Fruit fly (Drosophila melanogaster) whole organism, embryonic: ENCODE data around the gene CG15404.

Experiments used
- Asciz ChIP-seq: fragments of 200-800 bp; sonication (Bioruptor generic); optimal IDR thresholded peaks from 2 replicates; lab custom pipeline; 2017; ENCODE audit warnings: missing biosample characterization, mild to moderate bottlenecking, missing genetic modification characterization, missing genetic modification reagents
- CG10147 ChIP-seq: fragments of 200-800 bp; sonication (Bioruptor generic); optimal IDR thresholded peaks from 2 replicates; lab custom pipeline; 2019; ENCODE audit warnings: missing biosample characterization, mild to moderate bottlenecking, missing genetic modification characterization, moderate library complexity
- CG12155 ChIP-seq: fragments of 200-800 bp; sonication (Bioruptor generic); optimal IDR thresholded peaks from 3 replicates; lab custom pipeline; 2016; ENCODE audit warnings: missing biosample characterization, missing genetic modification characterization
- CG12219 ChIP-seq: fragments of 200-800 bp; sonication (Bioruptor generic); optimal IDR thresholded peaks from 3 replicates; lab custom pipeline; 2018; ENCODE audit warnings: missing biosample characterization, mild to moderate bottlenecking, missing genetic modification characterization
- CG12769 ChIP-seq: fragments of 200-800 bp; sonication (Bioruptor generic); optimal IDR thresholded peaks from 2 replicates; lab custom pipeline; 2019; ENCODE audit warnings: missing biosample characterization, mild to moderate bottlenecking, missing genetic modification characterization, moderate library complexity
- CG13123 ChIP-seq: fragments of 200-800 bp; sonication (Bioruptor generic); optimal IDR thresholded peaks from 2 replicates; lab custom pipeline; 2016; ENCODE audit warnings: missing biosample characterization, missing genetic modification characterization
- CG17802 ChIP-seq: fragments of 200-800 bp; sonication (Bioruptor generic); optimal IDR thresholded peaks from 2 replicates; lab custom pipeline; 2018; ENCODE audit warnings: missing biosample characterization, mild to moderate bottlenecking, missing genetic modification characterization, moderate library complexity
- CG17829 ChIP-seq: fragments of 200-800 bp; optimal IDR thresholded peaks from 2 replicates; lab custom pipeline; 2019; ENCODE audit warnings: missing biosample characterization, mild to moderate bottlenecking, missing genetic modification characterization, moderate library complexity
- CG2116 ChIP-seq: fragments of 200-800 bp; sonication (Bioruptor generic); optimal IDR thresholded peaks from 3 replicates; lab custom pipeline; 2018; ENCODE audit warnings: missing biosample characterization, mild to moderate bottlenecking, missing genetic modification characterization
- CG2129 ChIP-seq: fragments of 200-800 bp; sonication (Bioruptor generic); IDR thresholded peaks from 2 replicates; pipeline ENCODE4 v1.3.6; 2022; ENCODE audit warnings: missing biosample characterization, missing genetic modification characterization; ENCODE audit not compliant: partially characterized antibody
- CG2712 ChIP-seq: fragments of 200-800 bp; optimal IDR thresholded peaks from 3 replicates; lab custom pipeline; 2019; ENCODE audit warnings: missing biosample characterization, mild to moderate bottlenecking, missing genetic modification characterization, moderate library complexity
- CG31441 ChIP-seq: fragments of 200-800 bp; sonication (Bioruptor generic); IDR thresholded peaks from 2 replicates; pipeline ENCODE4 v1.3.6; 2022; ENCODE audit warnings: missing biosample characterization, missing genetic modification characterization
- CG4282 ChIP-seq: fragments of 200-800 bp; sonication (Bioruptor generic); optimal IDR thresholded peaks from 2 replicates; lab custom pipeline; 2016; ENCODE audit warnings: missing biosample characterization, missing genetic modification characterization
- CG8359 ChIP-seq: fragments of 200-800 bp; sonication (Bioruptor generic); optimal IDR thresholded peaks from 2 replicates; lab custom pipeline; 2017; ENCODE audit warnings: missing biosample characterization, mild to moderate bottlenecking, missing genetic modification characterization, borderline replicate concordance
- CG8924 ChIP-seq: fragments of 200-800 bp; optimal IDR thresholded peaks from 3 replicates; lab custom pipeline; 2019; ENCODE audit warnings: missing biosample characterization, mild to moderate bottlenecking, missing genetic modification characterization, moderate library complexity
- CHES-1-like ChIP-seq: fragments of 200-800 bp; sonication (Bioruptor generic); optimal IDR thresholded peaks from 2 replicates; lab custom pipeline; 2016; ENCODE audit warnings: missing biosample characterization, missing genetic modification characterization
- D ChIP-seq, 2 experiments: fragments of 200-800 bp in 1 of 2; fragments of >200 bp in 1 of 2; sonication (Bioruptor generic) in 1 of 2; optimal IDR thresholded peaks; 2 replicates in 1 of 2; 3 replicates in 1 of 2; lab custom pipeline; 2017; ENCODE audit warnings: mild to moderate bottlenecking in 1 of 2, missing biosample characterization in 1 of 2, missing genetic modification characterization in 1 of 2, missing genetic modification reagents in 1 of 2
- Dfd ChIP-seq, 2 experiments: fragments of >200 bp; optimal IDR thresholded peaks; 2 replicates each; lab custom pipeline; 2017; ENCODE audit warnings: missing biosample characterization in 2 of 2, missing genetic modification characterization in 2 of 2
- HHEX ChIP-seq: fragments of 200-800 bp; sonication (Bioruptor generic); optimal IDR thresholded peaks from 3 replicates; lab custom pipeline; 2017; ENCODE audit warnings: missing biosample characterization, mild to moderate bottlenecking, missing genetic modification characterization, missing genetic modification reagents
- HLH3B ChIP-seq: fragments of 200-800 bp; sonication (Bioruptor generic); IDR thresholded peaks from 2 replicates; pipeline ENCODE4 v1.3.6; 2022; ENCODE audit warnings: missing biosample characterization, missing genetic modification characterization
- Hand ChIP-seq: fragments of 200-800 bp; sonication (Bioruptor generic); optimal IDR thresholded peaks from 2 replicates; lab custom pipeline; 2017; ENCODE audit warnings: mild to moderate bottlenecking, missing biosample characterization, missing genetic modification reagents, missing genetic modification characterization
- HmgD ChIP-seq: fragments of 200-800 bp; sonication (Bioruptor generic); optimal IDR thresholded peaks from 3 replicates; lab custom pipeline; 2016; ENCODE audit warnings: missing biosample characterization, missing genetic modification characterization
- Lpt ChIP-seq: fragments of >200 bp; optimal IDR thresholded peaks from 2 replicates; lab custom pipeline; 2018; ENCODE audit warnings: missing biosample characterization, missing genetic modification characterization
- NC2α ChIP-seq: fragments of 200-800 bp; sonication (Bioruptor generic); optimal IDR thresholded peaks from 2 replicates; lab custom pipeline; 2016; ENCODE audit warnings: missing biosample characterization, missing genetic modification characterization
- Oli ChIP-seq: fragments of 200-800 bp; sonication (Bioruptor generic); optimal IDR thresholded peaks from 2 replicates; lab custom pipeline; 2018; ENCODE audit warnings: missing biosample characterization, mild to moderate bottlenecking, missing genetic modification characterization, moderate library complexity
- Pdp1 ChIP-seq, 2 experiments: fragments of 200-800 bp; sonication (Bioruptor generic); optimal IDR thresholded peaks; 3 replicates each; lab custom pipeline; 2016; ENCODE audit warnings: missing biosample characterization in 2 of 2, missing genetic modification characterization in 2 of 2, mild to moderate bottlenecking in 1 of 2, moderate library complexity in 1 of 2
- Poxn ChIP-seq: fragments of 200-800 bp; sonication (Bioruptor generic); IDR thresholded peaks from 2 replicates; pipeline ENCODE4 v1.3.6; 2022; ENCODE audit warnings: missing biosample characterization, missing genetic modification characterization
- Xrp1 ChIP-seq: fragments of 200-800 bp; sonication (Bioruptor generic); IDR thresholded peaks from 2 replicates; pipeline ENCODE4 v1.3.6; 2022; ENCODE audit warnings: missing biosample characterization, missing genetic modification characterization
- YL-1 ChIP-seq: fragments of 200-800 bp; sonication (Bioruptor generic); optimal IDR thresholded peaks from 3 replicates; lab custom pipeline; 2017; ENCODE audit warnings: missing biosample characterization, mild to moderate bottlenecking, missing genetic modification characterization
- ab ChIP-seq: fragments of 200-800 bp; sonication (Bioruptor generic); optimal IDR thresholded peaks from 2 replicates; lab custom pipeline; 2016; ENCODE audit warnings: missing biosample characterization, missing genetic modification characterization
- ara ChIP-seq: fragments of 200-800 bp; sonication (Bioruptor generic); IDR thresholded peaks from 2 replicates; pipeline ENCODE4 v1.3.6; 2022; ENCODE audit warnings: missing biosample characterization, missing genetic modification characterization
- ci ChIP-seq: fragments of 200-800 bp; sonication (Bioruptor generic); IDR thresholded peaks from 3 replicates; pipeline ENCODE4 v1.3.6; 2022; ENCODE audit warnings: missing biosample characterization, missing genetic modification characterization
- da ChIP-seq: fragments of 200-800 bp; sonication (Bioruptor generic); optimal IDR thresholded peaks from 2 replicates; lab custom pipeline; 2016; ENCODE audit warnings: missing biosample characterization, missing genetic modification characterization
- dati ChIP-seq: fragments of 200-800 bp; sonication (Bioruptor generic); IDR thresholded peaks from 2 replicates; pipeline ENCODE4 v1.3.6; 2022; ENCODE audit warnings: missing biosample characterization, missing genetic modification characterization
- fd3F ChIP-seq: fragments of 200-800 bp; sonication (Bioruptor generic); optimal IDR thresholded peaks from 2 replicates; lab custom pipeline; 2018; ENCODE audit warnings: missing biosample characterization, mild to moderate bottlenecking, missing genetic modification characterization, moderate library complexity
- gcm2 ChIP-seq: fragments of 200-800 bp; sonication (Bioruptor generic); optimal IDR thresholded peaks from 2 replicates; lab custom pipeline; 2016; ENCODE audit warnings: missing biosample characterization, missing genetic modification characterization
- nerfin-2 ChIP-seq: fragments of 200-800 bp; sonication (Bioruptor generic); IDR thresholded peaks from 2 replicates; pipeline ENCODE4 v1.3.6; 2022; ENCODE audit warnings: missing biosample characterization, missing genetic modification characterization; ENCODE audit not compliant: partially characterized antibody
- pho ChIP-seq: fragments of 200-800 bp; sonication (Bioruptor generic); optimal IDR thresholded peaks from 2 replicates; lab custom pipeline; 2016; ENCODE audit warnings: missing biosample characterization, missing genetic modification characterization
- pnt ChIP-seq: fragments of 200-800 bp; sonication (Bioruptor generic); optimal IDR thresholded peaks from 3 replicates; lab custom pipeline; 2016; ENCODE audit warnings: missing biosample characterization, missing genetic modification characterization
- schlank ChIP-seq: fragments of 200-800 bp; sonication (Bioruptor generic); optimal IDR thresholded peaks from 2 replicates; lab custom pipeline; 2018; ENCODE audit warnings: missing biosample characterization, mild to moderate bottlenecking, missing genetic modification characterization
- sens ChIP-seq: fragments of 200-800 bp; sonication (Bioruptor generic); peaks from one replicate; lab custom pipeline; 2016; ENCODE audit warnings: missing biosample characterization, missing genetic modification characterization
- slbo ChIP-seq: fragments of 200-800 bp; sonication (Bioruptor generic); IDR thresholded peaks from 2 replicates; pipeline ENCODE4 v1.3.6; 2022; ENCODE audit warnings: missing biosample characterization, missing genetic modification characterization
- sr ChIP-seq: fragments of 200-800 bp; sonication (Bioruptor generic); IDR thresholded peaks from 3 replicates; pipeline ENCODE4 v1.3.6; 2022; ENCODE audit warnings: missing biosample characterization, missing genetic modification characterization
- stc ChIP-seq: fragments of 200-800 bp; sonication (Bioruptor generic); IDR thresholded peaks from 2 replicates; pipeline ENCODE4 v1.3.6; 2022; ENCODE audit warnings: missing biosample characterization, missing genetic modification characterization
- stwl ChIP-seq: fragments of 200-800 bp; sonication (Bioruptor generic); optimal IDR thresholded peaks from 3 replicates; lab custom pipeline; 2018; ENCODE audit warnings: missing biosample characterization, mild to moderate bottlenecking, missing genetic modification characterization, moderate library complexity
- tin ChIP-seq: fragments of 200-800 bp; sonication (Bioruptor generic); optimal IDR thresholded peaks from 3 replicates; lab custom pipeline; 2016; ENCODE audit warnings: missing biosample characterization, missing genetic modification characterization
- trem ChIP-seq: fragments of 200-800 bp; optimal IDR thresholded peaks from 3 replicates; lab custom pipeline; 2019; ENCODE audit warnings: missing biosample characterization, mild to moderate bottlenecking, missing genetic modification characterization, moderate library complexity
- tx ChIP-seq: fragments of 200-800 bp; sonication (Bioruptor generic); optimal IDR thresholded peaks from 2 replicates; lab custom pipeline; 2016; ENCODE audit warnings: missing biosample characterization, missing genetic modification characterization

Gene CG15404

DNA sequence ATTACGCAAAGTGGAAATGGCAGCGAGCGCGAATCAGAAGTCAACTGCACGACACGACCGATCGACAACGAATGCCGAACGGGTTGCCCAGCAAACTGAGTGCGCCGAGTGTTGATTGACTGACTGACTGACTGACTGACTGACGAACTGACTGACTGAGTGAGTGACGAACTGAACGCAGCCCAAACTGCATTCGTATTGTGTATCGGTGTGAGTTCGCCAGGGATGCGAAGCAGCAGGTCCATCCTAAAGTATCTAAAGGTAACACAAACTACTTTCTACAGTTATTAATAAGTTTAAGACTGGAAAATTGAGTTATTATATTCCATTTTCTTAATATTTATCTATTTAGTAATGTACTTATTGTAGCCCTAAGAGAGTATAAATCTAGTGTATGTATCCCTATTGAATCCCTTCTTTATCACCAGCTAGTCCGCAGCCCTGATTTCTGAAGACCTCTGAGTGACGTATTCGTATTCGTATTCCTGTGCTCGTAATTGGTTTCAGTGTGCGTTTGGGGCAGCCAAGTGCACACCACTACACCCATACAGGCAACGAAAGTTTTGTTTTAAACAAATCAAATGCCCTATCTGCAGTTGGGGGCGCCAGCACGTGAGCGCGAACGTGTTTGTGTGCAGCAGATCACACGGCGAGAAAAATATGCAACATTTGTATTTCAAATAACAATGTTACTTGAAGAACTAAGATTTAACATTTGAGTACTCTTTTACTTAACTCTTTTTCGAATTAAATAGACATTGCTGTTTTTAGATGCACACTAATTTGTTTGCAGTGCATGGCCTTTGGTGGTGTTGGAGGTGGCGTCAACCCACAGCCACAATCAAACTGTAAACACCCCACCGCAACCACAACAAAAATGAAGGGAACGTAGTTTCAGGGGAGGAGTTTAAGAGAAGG, 20.8 kb upstream of the CG15404 start (continued):
- no peak for TF ChIP-seq D (optimal IDR thresholded peaks at IDR 0.05; lab: Kevin White, UChicago)
- peak; percentile 97 for TF ChIP-seq D (GFP tag; optimal IDR thresholded peaks at IDR 0.05; lab: Kevin White, UChicago)
- peak; percentile 88 for TF ChIP-seq da
- TF ChIP-seq Lpt (GFP tag; lab: Kevin White, UChicago) = no peak
- TF ChIP-seq HLH3B (GFP tag; lab: Robert Waterston, UW) = peak; percentile 96
- TF ChIP-seq sr (GFP tag; lab: Robert Waterston, UW) = peak; percentile 81; the same call in 2 of the 3 replicates
- TF ChIP-seq tin = peak; percentile 96
- peak; percentile 95 for TF ChIP-seq Xrp1 (GFP tag; lab: Robert Waterston, UW)
- peak; percentile 37; the same call in 1 of the 2 replicates for TF ChIP-seq nerfin-2
- peak; percentile 94 for TF ChIP-seq Oli (tag; lab: Kevin White, UChicago)
- peak; percentile 85 for TF ChIP-seq CG4282 (GFP tag; lab: Kevin White, UChicago)
- TF ChIP-seq Hand (GFP tag; lab: Kevin White, UChicago) = peak; percentile 8
- TF ChIP-seq ci (GFP tag; lab: Robert Waterston, UW) = peak; percentile 98
- TF ChIP-seq CG12769 (tag; lab: Kevin White, UChicago) = peak; percentile 96
- peak; percentile 97 for TF ChIP-seq CG31441 (GFP tag; lab: Robert Waterston, UW)
- TF ChIP-seq fd3F (GFP tag; lab: Kevin White, UChicago) = peak; percentile 59
- peak; percentile 87 for TF ChIP-seq CG17802
- peak; percentile 100 for TF ChIP-seq sens (GFP tag; lab: Kevin White, UChicago)
- TF ChIP-seq ara (GFP tag; lab: Robert Waterston, UW) = peak; percentile 98
- TF ChIP-seq HmgD = peak; percentile 83
- TF ChIP-seq Poxn = no peak
- TF ChIP-seq CG2712 (tag; lab: Kevin White, UChicago) = peak; percentile 97
- peak; percentile 90 for TF ChIP-seq dati
- peak; percentile 82 for TF ChIP-seq CG12155
- peak; percentile 93 for TF ChIP-seq CHES-1-like
- TF ChIP-seq ab (GFP tag; lab: Kevin White, UChicago) = peak; percentile 89
- TF ChIP-seq tx (GFP tag; lab: Kevin White, UChicago) = peak; percentile 95
- peak; percentile 93 for TF ChIP-seq stc
- TF ChIP-seq NC2α (GFP tag; lab: Kevin White, UChicago) = peak; percentile 92
- TF ChIP-seq schlank (tag; lab: Kevin White, UChicago) = peak; percentile 47
- TF ChIP-seq pnt (GFP tag; lab: Kevin White, UChicago) = peak; percentile 97
- TF ChIP-seq CG8359 (GFP tag; lab: Kevin White, UChicago) = peak; percentile 87
- peak; percentile 71 for TF ChIP-seq pho (GFP tag; lab: Kevin White, UChicago)
- peak; percentile 91 for TF ChIP-seq Asciz (GFP tag; lab: Kevin White, UChicago)
- TF ChIP-seq slbo (GFP tag; lab: Robert Waterston, UW) = peak; percentile 87
- peak; percentile 72 for TF ChIP-seq YL-1 (GFP tag; lab: Kevin White, UChicago)
- TF ChIP-seq CG2129 = no peak
- peak; percentile 70 for TF ChIP-seq CG10147
- TF ChIP-seq CG13123 (GFP tag; lab: Kevin White, UChicago) = peak; percentile 91
- peak; percentile 89 to 91 for TF ChIP-seq Pdp1 (GFP tag; optimal IDR thresholded peaks at IDR 0.05; lab: Kevin White, UChicago)
- TF ChIP-seq CG2116 (GFP tag; lab: Kevin White, UChicago) = peak; percentile 55
- TF ChIP-seq trem (tag; lab: Kevin White, UChicago) = peak; percentile 91
- TF ChIP-seq CG8924 = peak; percentile 97
- peak; percentile 93 for TF ChIP-seq CG12219
- peak; percentile 86 for TF ChIP-seq gcm2 (GFP tag; lab: Kevin White, UChicago)
- peak; percentile 96 for TF ChIP-seq CG17829 (tag; lab: Kevin White, UChicago)
- TF ChIP-seq stwl (tag; lab: Kevin White, UChicago) = peak; percentile 53
- TF ChIP-seq HHEX (GFP tag; lab: Kevin White, UChicago) = peak; percentile 89
- no peak for TF ChIP-seq Dfd (GFP tag; optimal IDR thresholded peaks at IDR 0.05; lab: Kevin White, UChicago)
